Fruit fly (Drosophila melanogaster) whole organism, embryonic: ENCODE results near the gene mfas.
A peak's percentile ranks its signal among the peaks of the same experiment; 100 is the strongest.

Source experiments
- CG10147 ChIP-seq: fragments of 200-800 bp; sonication (Bioruptor generic); optimal IDR thresholded peaks from 2 replicates; lab custom pipeline; 2019; ENCODE audit warnings: missing biosample characterization, mild to moderate bottlenecking, missing genetic modification characterization, moderate library complexity
- CG10462 ChIP-seq: fragments of 200-800 bp; sonication (Bioruptor generic); optimal IDR thresholded peaks from 2 replicates; lab custom pipeline; 2016; ENCODE audit warnings: missing biosample characterization, missing genetic modification characterization
- CG10979 ChIP-seq: fragments of 200-800 bp; sonication (Bioruptor generic); optimal IDR thresholded peaks from 2 replicates; lab custom pipeline; 2018; ENCODE audit warnings: missing biosample characterization, mild to moderate bottlenecking, missing genetic modification characterization, moderate library complexity
- CG11398 ChIP-seq: fragments of 200-800 bp; sonication (Bioruptor generic); optimal IDR thresholded peaks from 2 replicates; lab custom pipeline; 2016; ENCODE audit warnings: missing biosample characterization, missing genetic modification characterization
- CG11560 ChIP-seq: fragments of 200-800 bp; sonication (Bioruptor generic); IDR thresholded peaks from 3 replicates; pipeline ENCODE4 v1.3.6; 2022; ENCODE audit warnings: missing biosample characterization, missing genetic modification characterization
- CG12219 ChIP-seq: fragments of 200-800 bp; sonication (Bioruptor generic); optimal IDR thresholded peaks from 3 replicates; lab custom pipeline; 2018; ENCODE audit warnings: missing biosample characterization, mild to moderate bottlenecking, missing genetic modification characterization
- CG15011 ChIP-seq: fragments of 200-800 bp; sonication (Bioruptor generic); optimal IDR thresholded peaks from 3 replicates; lab custom pipeline; 2018; ENCODE audit warnings: missing biosample characterization, mild to moderate bottlenecking, missing genetic modification characterization
- CG15601 ChIP-seq: fragments of 200-800 bp; sonication (Bioruptor generic); optimal IDR thresholded peaks from 3 replicates; lab custom pipeline; 2019; ENCODE audit warnings: missing biosample characterization, mild to moderate bottlenecking, missing genetic modification characterization, moderate library complexity
- CG17361 ChIP-seq: fragments of 200-800 bp; sonication (Bioruptor generic); IDR thresholded peaks from 3 replicates; pipeline ENCODE4 v1.3.6; 2022; ENCODE audit warnings: missing biosample characterization, missing genetic modification characterization
- CG17568 ChIP-seq: fragments of 200-800 bp; sonication (Bioruptor generic); optimal IDR thresholded peaks from 2 replicates; lab custom pipeline; 2018; ENCODE audit warnings: missing biosample characterization, mild to moderate bottlenecking, missing genetic modification characterization, moderate library complexity
- CG1792 ChIP-seq: fragments of 200-800 bp; sonication (Bioruptor generic); optimal IDR thresholded peaks from 2 replicates; lab custom pipeline; 2016; ENCODE audit warnings: missing biosample characterization, missing genetic modification characterization
- CG18476 ChIP-seq: fragments of 200-800 bp; sonication (Bioruptor generic); optimal IDR thresholded peaks from 2 replicates; lab custom pipeline; 2016; ENCODE audit warnings: missing biosample characterization, mild to moderate bottlenecking, missing genetic modification characterization
- CG34376 ChIP-seq: fragments of 200-800 bp; sonication (Bioruptor generic); optimal IDR thresholded peaks from 2 replicates; lab custom pipeline; 2018; ENCODE audit warnings: missing biosample characterization, mild to moderate bottlenecking, missing genetic modification characterization
- CG6175 ChIP-seq: fragments of 200-800 bp; sonication (Bioruptor generic); IDR thresholded peaks from 3 replicates; pipeline ENCODE4 v1.3.6; 2022; ENCODE audit warnings: missing biosample characterization, missing genetic modification characterization
- CG8924 ChIP-seq: fragments of 200-800 bp; optimal IDR thresholded peaks from 3 replicates; lab custom pipeline; 2019; ENCODE audit warnings: missing biosample characterization, mild to moderate bottlenecking, missing genetic modification characterization, moderate library complexity
- CG8944 ChIP-seq: fragments of 200-800 bp; sonication (Bioruptor generic); optimal IDR thresholded peaks from 3 replicates; lab custom pipeline; 2016; ENCODE audit warnings: missing biosample characterization, missing genetic modification characterization
- CG9797 ChIP-seq: fragments of 200-800 bp; sonication (Bioruptor generic); optimal IDR thresholded peaks from 3 replicates; lab custom pipeline; 2018; ENCODE audit warnings: missing biosample characterization, mild to moderate bottlenecking, missing genetic modification characterization
- Dip3 ChIP-seq: fragments of 200-800 bp; sonication (Bioruptor generic); optimal IDR thresholded peaks from 3 replicates; lab custom pipeline; 2016; ENCODE audit warnings: missing biosample characterization, missing genetic modification characterization
- Dp ChIP-seq: fragments of 200-800 bp; sonication (Bioruptor generic); optimal IDR thresholded peaks from 2 replicates; lab custom pipeline; 2018; ENCODE audit warnings: missing biosample characterization, mild to moderate bottlenecking, missing genetic modification characterization, moderate library complexity
- Dref ChIP-seq: fragments of 200-800 bp; sonication (Bioruptor generic); IDR thresholded peaks from 2 replicates; pipeline ENCODE4 v1.3.6; 2022; ENCODE audit warnings: missing biosample characterization, missing genetic modification characterization
- Eip74EF ChIP-seq, 2 experiments: fragments of 200-800 bp in 1 of 2; fragments of >200 bp in 1 of 2; sonication (Bioruptor generic) in 1 of 2; optimal IDR thresholded peaks; 2 replicates each; lab custom pipeline; 2017 to 2019; ENCODE audit warnings: missing biosample characterization in 2 of 2, missing genetic modification characterization in 2 of 2, mild to moderate bottlenecking in 1 of 2, moderate library complexity in 1 of 2
- Ets97D ChIP-seq: fragments of 200-800 bp; sonication (Bioruptor generic); optimal IDR thresholded peaks from 3 replicates; lab custom pipeline; 2016; ENCODE audit warnings: missing biosample characterization, missing genetic modification characterization
- Lim3 ChIP-seq: fragments of 200-800 bp; sonication (Bioruptor generic); IDR thresholded peaks from 2 replicates; pipeline ENCODE4 v1.3.6; 2022; ENCODE audit warnings: missing biosample characterization, missing genetic modification characterization
- Meics ChIP-seq: fragments of 200-800 bp; sonication (Bioruptor generic); optimal IDR thresholded peaks from 2 replicates; lab custom pipeline; 2017; ENCODE audit warnings: missing biosample characterization, mild to moderate bottlenecking, missing genetic modification characterization
- NfI ChIP-seq: fragments of 200-800 bp; sonication (Bioruptor generic); optimal IDR thresholded peaks from 3 replicates; lab custom pipeline; 2018; ENCODE audit warnings: missing biosample characterization, mild to moderate bottlenecking, missing genetic modification characterization, moderate library complexity
- Pdp1 ChIP-seq, 2 experiments: fragments of 200-800 bp; sonication (Bioruptor generic); optimal IDR thresholded peaks; 3 replicates each; lab custom pipeline; 2016; ENCODE audit warnings: missing biosample characterization in 2 of 2, missing genetic modification characterization in 2 of 2, mild to moderate bottlenecking in 1 of 2, moderate library complexity in 1 of 2
- Ravus ChIP-seq: fragments of 200-800 bp; sonication (Bioruptor generic); IDR thresholded peaks from 2 replicates; pipeline ENCODE4 v1.3.6; 2022; ENCODE audit warnings: missing biosample characterization, missing genetic modification characterization
- Rx ChIP-seq: fragments of 200-800 bp; sonication (Bioruptor generic); IDR thresholded peaks from 2 replicates; pipeline ENCODE4 v1.3.6; 2022; ENCODE audit warnings: missing biosample characterization, missing genetic modification characterization
- Sry-β ChIP-seq: fragments of 200-800 bp; sonication (Bioruptor generic); optimal IDR thresholded peaks from 2 replicates; lab custom pipeline; 2018; ENCODE audit warnings: missing biosample characterization, mild to moderate bottlenecking, missing genetic modification characterization, moderate library complexity
- ap ChIP-seq: fragments of 200-800 bp; sonication (Bioruptor generic); IDR thresholded peaks from 2 replicates; pipeline ENCODE4 v1.3.6; 2022; ENCODE audit warnings: missing biosample characterization, missing genetic modification characterization
- bab2 ChIP-seq: fragments of 200-800 bp; sonication (Bioruptor generic); optimal IDR thresholded peaks from 2 replicates; lab custom pipeline; 2016; ENCODE audit warnings: missing biosample characterization, missing genetic modification characterization
- cato ChIP-seq: fragments of 200-800 bp; sonication (Bioruptor generic); optimal IDR thresholded peaks from 2 replicates; lab custom pipeline; 2016; ENCODE audit warnings: missing biosample characterization, missing genetic modification characterization, borderline replicate concordance
- ci ChIP-seq: fragments of 200-800 bp; sonication (Bioruptor generic); IDR thresholded peaks from 3 replicates; pipeline ENCODE4 v1.3.6; 2022; ENCODE audit warnings: missing biosample characterization, missing genetic modification characterization
- corto ChIP-seq: fragments of 200-800 bp; sonication (Bioruptor generic); optimal IDR thresholded peaks from 2 replicates; lab custom pipeline; 2016; ENCODE audit warnings: missing biosample characterization, mild to moderate bottlenecking, missing genetic modification characterization, moderate library complexity
- esg ChIP-seq: fragments of 200-800 bp; sonication (Bioruptor generic); conservative IDR thresholded peaks from 2 replicates; pipeline ENCODE4 v1.3.6; 2022; ENCODE audit warnings: missing biosample characterization, missing genetic modification characterization
- eve ChIP-seq, 2 experiments: fragments of >200 bp; optimal IDR thresholded peaks; 2 replicates each; lab custom pipeline; 2017; ENCODE audit warnings: missing biosample characterization in 2 of 2, missing genetic modification characterization in 2 of 2
- fru ChIP-seq: fragments of >200 bp; optimal IDR thresholded peaks from 2 replicates; lab custom pipeline; 2017
- gro ChIP-seq: fragments of 200-800 bp; sonication (Bioruptor generic); optimal IDR thresholded peaks from 2 replicates; lab custom pipeline; 2016; ENCODE audit warnings: missing biosample characterization, missing genetic modification characterization
- gsb-n ChIP-seq: fragments of 200-800 bp; sonication (Bioruptor generic); optimal IDR thresholded peaks from 3 replicates; lab custom pipeline; 2018; ENCODE audit warnings: missing biosample characterization, mild to moderate bottlenecking, missing genetic modification characterization
- ken ChIP-seq: fragments of 200-800 bp; sonication (Bioruptor generic); IDR thresholded peaks from 3 replicates; pipeline ENCODE4 v1.3.6; 2022; ENCODE audit warnings: missing biosample characterization, missing genetic modification characterization
- kni ChIP-seq: fragments of 200-800 bp; sonication (Bioruptor generic); optimal IDR thresholded peaks from 3 replicates; lab custom pipeline; 2017; ENCODE audit warnings: mild to moderate bottlenecking, missing biosample characterization, missing genetic modification reagents, missing genetic modification characterization
- nom ChIP-seq: fragments of 200-800 bp; sonication (Bioruptor generic); optimal IDR thresholded peaks from 2 replicates; lab custom pipeline; 2017; ENCODE audit warnings: missing biosample characterization, missing genetic modification characterization, mild to moderate bottlenecking, moderate library complexity, missing genetic modification reagents
- p53 ChIP-seq: fragments of 200-800 bp; sonication (Bioruptor generic); optimal IDR thresholded peaks from 2 replicates; lab custom pipeline; 2016; ENCODE audit warnings: missing biosample characterization, missing genetic modification characterization
- pb ChIP-seq: fragments of 200-800 bp; sonication (Bioruptor generic); optimal IDR thresholded peaks from 3 replicates; lab custom pipeline; 2016; ENCODE audit warnings: missing biosample characterization, missing genetic modification characterization
- pfk ChIP-seq: fragments of 200-800 bp; sonication (Bioruptor generic); optimal IDR thresholded peaks from 2 replicates; lab custom pipeline; 2018; ENCODE audit warnings: missing biosample characterization, mild to moderate bottlenecking, missing genetic modification characterization, moderate library complexity
- psq ChIP-seq: fragments of 200-800 bp; sonication (Bioruptor generic); optimal IDR thresholded peaks from 2 replicates; lab custom pipeline; 2017; ENCODE audit warnings: missing biosample characterization, missing genetic modification characterization
- sr ChIP-seq: fragments of 200-800 bp; sonication (Bioruptor generic); IDR thresholded peaks from 3 replicates; pipeline ENCODE4 v1.3.6; 2022; ENCODE audit warnings: missing biosample characterization, missing genetic modification characterization
- sug ChIP-seq: fragments of 200-800 bp; optimal IDR thresholded peaks from 2 replicates; lab custom pipeline; 2019; ENCODE audit warnings: missing biosample characterization, mild to moderate bottlenecking, missing genetic modification characterization, moderate library complexity
- tin ChIP-seq: fragments of 200-800 bp; sonication (Bioruptor generic); optimal IDR thresholded peaks from 3 replicates; lab custom pipeline; 2016; ENCODE audit warnings: missing biosample characterization, missing genetic modification characterization
- tio ChIP-seq: fragments of 200-800 bp; sonication (Bioruptor generic); optimal IDR thresholded peaks from 2 replicates; lab custom pipeline; 2017; ENCODE audit warnings: missing biosample characterization, missing genetic modification characterization, inconsistent platforms
- zen ChIP-seq: fragments of 200-800 bp; sonication (Bioruptor generic); optimal IDR thresholded peaks from 3 replicates; lab custom pipeline; 2018; ENCODE audit warnings: missing biosample characterization, mild to moderate bottlenecking, missing genetic modification characterization, moderate library complexity

Gene mfas

DNA sequence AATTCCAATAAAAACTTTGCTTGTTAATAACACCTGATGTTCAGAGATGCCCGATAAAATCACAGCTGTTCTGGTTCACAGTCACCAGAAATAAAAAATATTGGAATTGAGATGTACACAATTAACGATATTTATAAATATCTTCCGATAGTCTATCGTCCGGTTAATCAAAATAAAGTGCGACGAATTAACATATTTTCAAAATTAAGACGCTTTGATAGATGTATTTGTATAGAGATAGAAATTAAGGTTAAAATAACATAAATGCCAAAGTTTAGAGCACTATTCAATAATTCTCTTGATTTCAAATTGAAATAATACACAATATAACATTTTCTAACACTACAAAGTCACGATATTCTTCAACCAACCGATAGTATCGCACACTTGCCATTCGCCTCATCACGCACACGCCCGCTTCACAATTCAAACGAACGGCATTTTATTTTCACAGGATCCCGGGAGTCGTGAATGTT, 30.3 kb downstream of the mfas start, which contains the start of the genes CG3281 and aurA (continued):
- peak; percentile 10 for TF ChIP-seq pb (GFP tag; lab: Kevin White, UChicago)
- no peak for TF ChIP-seq CG12219 (GFP tag; lab: Kevin White, UChicago)
- peak; percentile 81 for TF ChIP-seq tin
- TF ChIP-seq Ets97D = peak; percentile 85
- TF ChIP-seq tio (GFP tag; lab: Kevin White, UChicago) = no peak
- TF ChIP-seq ci = peak; percentile 34; the same call in 1 of the 3 replicates
- TF ChIP-seq Rx (GFP tag; lab: Robert Waterston, UW) = peak; percentile 31; the same call in 1 of the 2 replicates
- TF ChIP-seq Lim3 = no peak
- TF ChIP-seq corto = peak; percentile 7
- TF ChIP-seq gro (GFP tag; lab: Kevin White, UChicago) = peak; percentile 69
- TF ChIP-seq sr (GFP tag; lab: Robert Waterston, UW) = no peak
- TF ChIP-seq pfk (GFP tag; lab: Kevin White, UChicago) = no peak
- TF ChIP-seq CG11560 (tag; lab: Robert Waterston, UW) = peak; percentile 27; the same call in 1 of the 3 replicates
- TF ChIP-seq gsb-n (tag; lab: Kevin White, UChicago) = peak; percentile 67
- TF ChIP-seq CG15011 (GFP tag; lab: Kevin White, UChicago) = no peak
- peak; percentile 86 for TF ChIP-seq Dp (GFP tag; lab: Kevin White, UChicago)
- TF ChIP-seq CG9797 (GFP tag; lab: Kevin White, UChicago) = peak; percentile 57
- peak; percentile 49; the same call in 1 of the 2 replicates for TF ChIP-seq esg (GFP tag; lab: Robert Waterston, UW)
- peak; percentile 61 for TF ChIP-seq Meics
- peak; percentile 57 for TF ChIP-seq CG10979
- peak; percentile 65 for TF ChIP-seq ken (GFP tag; lab: Robert Waterston, UW)
- TF ChIP-seq sug (tag; lab: Kevin White, UChicago) = peak; percentile 86
- peak; percentile 87 for TF ChIP-seq CG17361 (GFP tag; lab: Robert Waterston, UW)
- TF ChIP-seq CG6175 (GFP tag; lab: Robert Waterston, UW) = no peak
- peak; percentile 71 for TF ChIP-seq CG10147
- TF ChIP-seq CG15601 (tag; lab: Kevin White, UChicago) = peak; percentile 57
- TF ChIP-seq ap (GFP tag; lab: Robert Waterston, UW) = no peak
- peak; percentile 71 for TF ChIP-seq CG8924 (tag; lab: Kevin White, UChicago)
- TF ChIP-seq Sry-β (GFP tag; lab: Kevin White, UChicago) = peak; percentile 88
- TF ChIP-seq Ravus = no peak
- TF ChIP-seq CG11398 (GFP tag; lab: Kevin White, UChicago) = peak; percentile 66
- TF ChIP-seq CG18476 (GFP tag; lab: Kevin White, UChicago) = peak; percentile 53
- peak; percentile 63 for TF ChIP-seq NfI (GFP tag; lab: Kevin White, UChicago)
- TF ChIP-seq CG1792 (GFP tag; lab: Kevin White, UChicago) = peak; percentile 66
- TF ChIP-seq Dref (GFP tag; lab: Robert Waterston, UW) = peak; percentile 47
- peak; percentile 40 for TF ChIP-seq cato (GFP tag; lab: Kevin White, UChicago)
- TF ChIP-seq psq (GFP tag; lab: Kevin White, UChicago) = peak; percentile 49
- peak; percentile 48 for TF ChIP-seq CG10462 (GFP tag; lab: Kevin White, UChicago)
- peak; percentile 65 for TF ChIP-seq kni (GFP tag; lab: Kevin White, UChicago)
- TF ChIP-seq Dip3 (GFP tag; lab: Kevin White, UChicago) = peak; percentile 65
- TF ChIP-seq zen (tag; lab: Kevin White, UChicago) = peak; percentile 75
- peak; percentile 78 to 82 for TF ChIP-seq Pdp1 (GFP tag; optimal IDR thresholded peaks at IDR 0.05; lab: Kevin White, UChicago)
- no peak for TF ChIP-seq Eip74EF (GFP tag; optimal IDR thresholded peaks at IDR 0.05; lab: Kevin White, UChicago)
- TF ChIP-seq p53 = no peak
- peak; percentile 74 for TF ChIP-seq CG8944 (GFP tag; lab: Kevin White, UChicago)
- TF ChIP-seq nom (GFP tag; lab: Kevin White, UChicago) = peak; percentile 14
- peak; percentile 81 for TF ChIP-seq bab2
- peak; percentile 72 for TF ChIP-seq CG34376 (GFP tag; lab: Kevin White, UChicago)
- no peak for TF ChIP-seq fru (lab: Kevin White, UChicago)
- TF ChIP-seq eve (GFP tag; optimal IDR thresholded peaks at IDR 0.05; lab: Kevin White, UChicago) = no peak
- no peak for TF ChIP-seq CG17568 (GFP tag; lab: Kevin White, UChicago)
